Worm (Caenorhabditis elegans): ENCODE data around the gene F47G3.3.

- TF ChIP-seq nhr-6 (tag; optimal IDR thresholded peaks at IDR 0.05) (no peak), lin-13 (GFP tag; optimal IDR thresholded peaks at IDR 0.05) (no peak), fos-1 (tag; optimal IDR thresholded peaks at IDR 0.05) (no peak), nhr-12 (tag; optimal IDR thresholded peaks at IDR 0.05) (no peak), blmp-1 (tag; optimal IDR thresholded peaks at IDR 0.05; ENCODE audit: insufficient read depth) (no peak), gmeb-1 (tag; optimal IDR thresholded peaks at IDR 0.05) (no peak), nhr-77 (tag; optimal IDR thresholded peaks at IDR 0.05) (no peak), elt-1 (tag; optimal IDR thresholded peaks at IDR 0.05) (no peak), unc-62 (GFP tag; optimal IDR thresholded peaks at IDR 0.05) (no peak), zag-1 (tag; optimal IDR thresholded peaks at IDR 0.05) (no peak), skn-1 (tag; optimal IDR thresholded peaks at IDR 0.05) (no peak), ztf-4 (tag; optimal IDR thresholded peaks at IDR 0.05) (no peak), nhr-237 (tag; optimal IDR thresholded peaks at IDR 0.05) (no peak), unc-55 (GFP tag; optimal IDR thresholded peaks at IDR 0.05) (no peak)
Observed at ce11 chrX:2338210-2338609, 37.6 kb upstream of the F47G3.3 start, which contains the start of gene nlp-45.

All from whole organism, L2 larva.